Worm (Caenorhabditis elegans): ENCODE results near the gene ZK632.12.
A peak's percentile ranks its signal among the peaks of the same experiment; 100 is the strongest.

ZK632.12 gene

DNA sequence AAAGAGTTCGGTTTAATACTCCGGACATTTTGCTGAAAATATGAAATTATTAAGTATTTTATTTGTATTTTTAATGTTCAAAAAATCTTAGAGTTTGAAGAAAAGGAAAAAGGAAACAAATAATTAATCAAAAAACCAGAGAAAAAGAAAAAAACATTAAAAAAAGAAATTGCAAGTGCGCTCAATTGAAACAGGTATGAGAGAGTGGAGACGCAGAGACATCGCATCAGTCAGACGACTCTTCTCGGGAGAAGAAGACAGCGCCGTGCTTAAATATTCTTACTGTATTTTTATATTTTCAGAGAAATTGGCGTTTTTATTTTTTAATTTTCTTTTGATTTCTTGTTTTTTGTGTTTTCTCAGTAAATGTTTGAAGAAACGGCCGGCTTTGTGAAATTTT is 17.5 kb downstream of the ZK632.12 start, which contains the start of gene mrpl-36:
mrpl-36 (minus strand) TSS at position 34 of the 400 bp plus-strand sequence.
- peak; percentile 28 for TF ChIP-seq lsy-2 (tag; optimal IDR thresholded peaks at IDR 0.05)
- TF ChIP-seq ceh-43 (GFP tag; optimal IDR thresholded peaks at IDR 0.05): no peak
- peak; percentile 13 for TF ChIP-seq ces-1 (GFP tag; optimal IDR thresholded peaks at IDR 0.05)
- no peak for TF ChIP-seq pha-4 (tag; optimal IDR thresholded peaks at IDR 0.05)
- peak; percentile 14 for TF ChIP-seq mep-1 (tag; optimal IDR thresholded peaks at IDR 0.05)

DNA sequence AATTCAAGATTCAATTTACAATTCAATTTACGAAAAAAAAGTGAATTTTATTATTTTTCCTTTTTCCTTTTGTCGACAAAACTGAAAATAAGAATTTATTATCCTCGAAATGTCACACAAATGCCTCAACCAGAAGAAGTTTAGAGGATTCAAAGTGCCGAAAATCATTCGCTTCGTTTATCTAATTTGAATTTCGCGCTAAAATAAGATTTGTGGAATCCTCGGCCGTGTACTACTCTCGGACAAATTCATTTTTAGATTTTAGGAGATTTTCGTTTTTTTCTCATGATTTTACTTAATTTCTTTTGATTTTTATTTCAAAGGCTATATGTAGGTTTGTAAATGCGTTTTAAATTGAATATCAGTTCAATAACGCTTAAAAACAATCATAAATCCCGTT is 18.0 kb downstream of the ZK632.12 start:
- TF ChIP-seq ceh-43 (GFP tag; optimal IDR thresholded peaks at IDR 0.05) (no peak), nhr-12 (tag; optimal IDR thresholded peaks at IDR 0.05) (no peak), elt-1 (tag; optimal IDR thresholded peaks at IDR 0.05; ENCODE audit: borderline replicate concordance, insufficient read depth) (no peak), ceh-39 (tag; optimal IDR thresholded peaks at IDR 0.05) (no peak), mls-2 (tag; optimal IDR thresholded peaks at IDR 0.05) (no peak), lsy-2 (tag; optimal IDR thresholded peaks at IDR 0.05) (no peak), unc-62 (GFP tag; optimal IDR thresholded peaks at IDR 0.05) (no peak), blmp-1 (tag; optimal IDR thresholded peaks at IDR 0.05) (no peak), nhr-76 (tag; optimal IDR thresholded peaks at IDR 0.05) (no peak), lin-32 (GFP tag; optimal IDR thresholded peaks at IDR 0.05) (no peak), ceh-83 (GFP tag; optimal IDR thresholded peaks at IDR 0.05) (no peak), M03D4.4 (tag; optimal IDR thresholded peaks at IDR 0.05) (no peak)

DNA sequence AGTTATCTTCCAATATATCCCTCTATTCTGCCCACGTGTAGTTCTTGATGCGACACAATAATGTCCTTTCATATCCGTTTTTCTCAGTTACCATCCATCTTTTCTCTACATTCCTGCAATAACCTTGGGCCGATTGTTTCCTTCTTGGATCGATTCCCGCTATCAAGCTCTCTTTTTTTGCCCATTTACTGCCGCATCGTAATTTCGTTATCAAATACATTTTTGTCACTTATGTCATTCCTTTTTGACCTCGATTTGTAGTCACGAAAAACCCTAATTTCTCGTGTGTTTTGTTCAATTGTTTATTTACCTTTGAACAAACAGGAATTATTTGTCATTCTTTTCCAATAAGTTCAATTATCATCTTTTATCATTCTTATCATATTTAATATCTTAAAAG is 19.3 kb downstream of the ZK632.12 start:
- TF ChIP-seq mab-5 (tag; optimal IDR thresholded peaks at IDR 0.05) (no peak), snpc-4 (tag; optimal IDR thresholded peaks at IDR 0.05) (no peak), flh-1 (GFP tag; optimal IDR thresholded peaks at IDR 0.05) (no peak), ceh-43 (GFP tag; optimal IDR thresholded peaks at IDR 0.05) (no peak), mep-1 (tag; optimal IDR thresholded peaks at IDR 0.05) (no peak), lin-13 (tag; optimal IDR thresholded peaks at IDR 0.05) (no peak), elt-1 (tag; optimal IDR thresholded peaks at IDR 0.05; ENCODE audit: borderline replicate concordance, insufficient read depth) (no peak), lin-32 (GFP tag; optimal IDR thresholded peaks at IDR 0.05) (no peak), lsy-2 (tag; optimal IDR thresholded peaks at IDR 0.05) (no peak), M03D4.4 (tag; optimal IDR thresholded peaks at IDR 0.05) (no peak), tbx-8 (GFP tag; optimal IDR thresholded peaks at IDR 0.05) (no peak)

DNA sequence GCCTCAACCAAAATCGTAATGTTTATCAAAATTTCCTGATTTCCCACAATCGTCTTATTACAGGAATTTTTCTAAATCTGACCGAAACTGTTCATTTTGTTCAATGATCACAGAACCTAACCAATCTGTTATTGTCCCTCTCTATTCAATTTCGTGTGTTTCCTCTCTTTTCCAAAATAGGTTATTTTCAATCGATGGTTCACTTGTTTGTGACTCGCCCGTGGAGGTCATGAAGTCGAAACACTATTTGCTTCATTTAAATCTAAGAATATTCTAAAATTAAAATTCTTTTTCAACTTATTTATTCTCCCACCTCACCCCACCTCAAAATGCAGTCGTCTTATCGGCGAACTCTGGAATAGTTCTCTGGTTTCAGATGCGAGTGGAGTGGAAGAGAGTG is 20.3 kb downstream of the ZK632.12 start:
- TF ChIP-seq sptf-1 (tag; optimal IDR thresholded peaks at IDR 0.05) (no peak), lin-32 (GFP tag; optimal IDR thresholded peaks at IDR 0.05) (no peak), lsy-2 (tag; optimal IDR thresholded peaks at IDR 0.05) (no peak), snpc-4 (tag; optimal IDR thresholded peaks at IDR 0.05) (no peak), sem-2 (GFP tag; optimal IDR thresholded peaks at IDR 0.05) (no peak), ztf-11 (tag; optimal IDR thresholded peaks at IDR 0.05) (no peak), mab-5 (tag; optimal IDR thresholded peaks at IDR 0.05) (no peak), ceh-83 (GFP tag; optimal IDR thresholded peaks at IDR 0.05) (no peak), ceh-43 (GFP tag; optimal IDR thresholded peaks at IDR 0.05) (no peak)

DNA sequence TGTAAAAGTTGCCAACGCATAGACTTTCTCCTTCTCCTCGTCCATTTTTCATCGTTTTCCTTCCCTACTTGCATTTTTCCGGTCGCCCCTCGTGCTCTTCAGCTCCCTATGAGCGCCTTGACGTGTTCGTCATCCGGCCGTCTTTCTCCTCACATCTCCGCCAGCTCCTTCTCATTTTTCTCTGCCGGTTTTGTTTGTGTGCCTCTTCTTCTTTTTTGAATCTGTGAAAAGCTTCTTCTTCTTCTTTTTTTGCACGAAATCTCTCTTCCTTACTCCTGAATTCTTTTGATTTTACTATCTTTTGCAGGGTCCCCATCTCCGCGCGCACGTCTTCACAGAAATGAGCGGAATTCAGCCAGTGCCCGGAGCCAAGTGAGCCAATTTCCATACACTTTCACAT is 20.9 kb downstream of the ZK632.12 start, which contains the start of gene K11H3.3:
K11H3.3 (plus strand) TSS at position 308 of the 400 bp plus-strand sequence.
- TF ChIP-seq M03D4.4 (tag; optimal IDR thresholded peaks at IDR 0.05) (no peak), ztf-11 (tag; optimal IDR thresholded peaks at IDR 0.05) (no peak), unc-62 (GFP tag; optimal IDR thresholded peaks at IDR 0.05) (no peak), ceh-39 (tag; optimal IDR thresholded peaks at IDR 0.05) (no peak), nhr-12 (tag; optimal IDR thresholded peaks at IDR 0.05) (no peak), mep-1 (tag; optimal IDR thresholded peaks at IDR 0.05) (no peak), elt-3 (tag; optimal IDR thresholded peaks at IDR 0.05) (no peak), zip-8 (tag; optimal IDR thresholded peaks at IDR 0.05) (no peak), nhr-237 (tag; optimal IDR thresholded peaks at IDR 0.05) (no peak), tbx-8 (GFP tag; optimal IDR thresholded peaks at IDR 0.05) (no peak), blmp-1 (tag; optimal IDR thresholded peaks at IDR 0.05) (no peak), bed-3 (GFP tag; optimal IDR thresholded peaks at IDR 0.05) (no peak), pha-4 (tag; optimal IDR thresholded peaks at IDR 0.05) (no peak), ham-2 (GFP tag; optimal IDR thresholded peaks at IDR 0.05) (no peak), hlh-1 (tag; optimal IDR thresholded peaks at IDR 0.05) (no peak), mls-2 (tag; optimal IDR thresholded peaks at IDR 0.05) (no peak), nhr-2 (tag; optimal IDR thresholded peaks at IDR 0.05) (no peak), lsy-2 (tag; optimal IDR thresholded peaks at IDR 0.05) (no peak)

Data from whole organism, mixed stage, embryonic.